Worm (Caenorhabditis elegans): ENCODE measurements around the gene R13H9.6.

The R13H9.6 gene

DNA sequence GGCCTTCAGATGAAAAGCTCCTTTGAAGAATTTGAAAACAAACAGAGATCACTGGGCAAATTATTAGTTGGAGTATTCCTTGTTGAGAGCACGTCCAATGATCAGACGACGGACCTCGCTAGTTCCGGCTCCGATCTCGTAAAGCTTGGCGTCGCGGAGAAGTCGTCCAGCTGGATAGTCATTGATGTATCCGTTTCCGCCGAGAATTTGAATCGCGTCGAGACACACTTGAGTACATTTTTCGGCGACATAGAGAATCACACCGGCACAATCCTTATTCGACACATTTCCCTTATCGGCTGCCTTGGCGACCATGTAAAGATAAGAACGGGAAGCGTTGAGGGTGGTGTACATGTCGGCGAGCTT is 18.5 kb upstream of the R13H9.6 start:
- no peak for TF ChIP-seq nhr-23 (tag; optimal IDR thresholded peaks at IDR 0.05)
- TF ChIP-seq nhr-21 (tag; optimal IDR thresholded peaks at IDR 0.05) = no peak
- no peak for TF ChIP-seq nhr-6 (tag; optimal IDR thresholded peaks at IDR 0.05)
- peak; percentile 18 for TF ChIP-seq sma-9 (GFP tag; optimal IDR thresholded peaks at IDR 0.05)
- TF ChIP-seq sma-9 (tag; optimal IDR thresholded peaks at IDR 0.05) = no peak
- TF ChIP-seq mbf-1 (tag; optimal IDR thresholded peaks at IDR 0.05) = no peak
- no peak for TF ChIP-seq ztf-11 (tag; optimal IDR thresholded peaks at IDR 0.05)
- TF ChIP-seq zag-1 (tag; optimal IDR thresholded peaks at IDR 0.05) = no peak
- no peak for TF ChIP-seq C34F6.9 (tag; optimal IDR thresholded peaks at IDR 0.05)
- no peak for TF ChIP-seq Y55F3AM.14 (GFP tag; optimal IDR thresholded peaks at IDR 0.05)

DNA sequence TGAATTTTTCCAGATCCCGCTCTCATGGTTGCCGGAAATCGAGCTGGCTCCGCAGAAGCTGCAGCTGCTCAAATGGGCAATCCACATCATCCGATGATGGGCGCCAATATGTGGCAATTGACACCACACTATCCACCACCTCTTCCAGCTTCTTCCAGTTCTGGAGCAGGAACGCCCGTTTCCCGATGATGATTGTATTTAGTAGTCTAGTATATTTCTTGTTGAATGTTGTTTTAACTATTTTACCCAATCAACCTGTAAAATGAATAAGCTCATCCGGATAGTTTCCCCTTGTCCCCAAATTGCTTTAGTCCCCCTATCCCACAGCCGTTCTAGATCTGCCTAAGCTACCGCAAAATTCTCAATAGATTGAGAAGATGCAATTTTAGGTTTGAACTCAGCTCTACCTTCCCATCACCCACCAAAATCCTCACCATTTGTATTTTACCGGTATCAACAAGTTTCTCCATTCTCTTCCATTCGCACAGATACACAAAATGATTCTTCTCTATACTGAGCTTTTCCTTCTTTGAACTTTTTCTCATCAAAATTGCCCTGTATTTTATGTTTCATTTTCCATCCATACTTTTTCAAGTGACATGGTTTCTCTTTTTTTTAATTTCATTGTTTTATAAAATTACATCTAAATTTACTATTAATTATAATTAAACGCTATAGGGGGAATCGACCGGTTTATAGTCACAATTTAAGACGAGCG is 18.0 kb upstream of the R13H9.6 start:
- TF ChIP-seq F13H6.1 (tag; optimal IDR thresholded peaks at IDR 0.05) (peak; percentile 9), Y55F3AM.14 (GFP tag; optimal IDR thresholded peaks at IDR 0.05) (peak; percentile 16), ama-1 (optimal IDR thresholded peaks at IDR 0.05) (no peak)

DNA sequence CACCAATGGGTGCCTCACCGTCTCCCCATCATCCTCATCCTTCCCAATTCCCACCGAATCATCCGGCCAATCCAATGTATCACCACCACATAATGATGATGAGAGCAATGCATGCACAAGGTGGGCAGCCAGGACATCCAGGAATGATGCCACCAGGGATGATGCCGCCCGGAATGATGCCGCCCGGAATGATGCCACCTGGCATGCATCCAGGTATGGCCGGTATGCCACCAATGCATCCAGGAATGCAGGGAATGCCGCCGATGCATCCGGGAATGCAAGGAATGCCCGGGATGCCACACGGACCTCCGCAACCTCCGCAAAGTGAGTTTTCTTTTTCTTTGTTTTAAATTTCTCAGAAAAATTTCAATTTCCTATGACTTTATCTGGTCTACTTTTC is 17.3 kb upstream of the R13H9.6 start:
- TF ChIP-seq Y55F3AM.14 (GFP tag; optimal IDR thresholded peaks at IDR 0.05) (peak; percentile 9), mbf-1 (tag; optimal IDR thresholded peaks at IDR 0.05) (no peak), ceh-16 (tag; optimal IDR thresholded peaks at IDR 0.05) (no peak), nhr-6 (tag; optimal IDR thresholded peaks at IDR 0.05) (no peak), unc-39 (tag; optimal IDR thresholded peaks at IDR 0.05) (no peak), alr-1 (tag; optimal IDR thresholded peaks at IDR 0.05) (no peak), unc-55 (GFP tag; optimal IDR thresholded peaks at IDR 0.05) (no peak)

DNA sequence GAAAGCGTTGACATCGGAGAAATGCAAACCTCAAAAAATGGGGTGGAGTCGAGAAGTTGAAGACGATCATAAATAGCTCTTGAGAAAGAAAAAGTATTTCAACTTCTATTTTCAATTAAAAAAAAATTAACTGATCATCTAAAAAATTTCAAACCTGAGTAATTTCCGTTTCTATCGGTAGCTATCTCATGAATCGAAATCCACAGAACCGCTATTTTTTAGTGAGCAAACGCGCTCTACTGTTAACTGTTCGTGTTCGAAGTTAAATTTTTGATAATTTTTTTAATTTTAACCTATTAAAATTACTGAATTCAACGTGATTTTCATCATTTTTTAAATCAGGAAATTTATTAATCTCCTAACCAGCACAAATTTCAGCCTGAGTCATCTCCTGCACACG is 15.4 kb upstream of the R13H9.6 start:
- TF ChIP-seq C34F6.9 (tag; optimal IDR thresholded peaks at IDR 0.05) = no peak
- TF ChIP-seq nhr-237 (tag; optimal IDR thresholded peaks at IDR 0.05) = no peak
- TF ChIP-seq mab-5 (tag; optimal IDR thresholded peaks at IDR 0.05) = no peak
- no peak for TF ChIP-seq lin-39 (tag; optimal IDR thresholded peaks at IDR 0.05)
- no peak for TF ChIP-seq fos-1 (tag; optimal IDR thresholded peaks at IDR 0.05)
- no peak for TF ChIP-seq zag-1 (tag; optimal IDR thresholded peaks at IDR 0.05)
- no peak for TF ChIP-seq sma-3 (GFP tag; optimal IDR thresholded peaks at IDR 0.05)
- no peak for TF ChIP-seq nhr-129 (tag; optimal IDR thresholded peaks at IDR 0.05)
- TF ChIP-seq ztf-1 (GFP tag; conservative IDR thresholded peaks at IDR 0.05) = no peak

DNA sequence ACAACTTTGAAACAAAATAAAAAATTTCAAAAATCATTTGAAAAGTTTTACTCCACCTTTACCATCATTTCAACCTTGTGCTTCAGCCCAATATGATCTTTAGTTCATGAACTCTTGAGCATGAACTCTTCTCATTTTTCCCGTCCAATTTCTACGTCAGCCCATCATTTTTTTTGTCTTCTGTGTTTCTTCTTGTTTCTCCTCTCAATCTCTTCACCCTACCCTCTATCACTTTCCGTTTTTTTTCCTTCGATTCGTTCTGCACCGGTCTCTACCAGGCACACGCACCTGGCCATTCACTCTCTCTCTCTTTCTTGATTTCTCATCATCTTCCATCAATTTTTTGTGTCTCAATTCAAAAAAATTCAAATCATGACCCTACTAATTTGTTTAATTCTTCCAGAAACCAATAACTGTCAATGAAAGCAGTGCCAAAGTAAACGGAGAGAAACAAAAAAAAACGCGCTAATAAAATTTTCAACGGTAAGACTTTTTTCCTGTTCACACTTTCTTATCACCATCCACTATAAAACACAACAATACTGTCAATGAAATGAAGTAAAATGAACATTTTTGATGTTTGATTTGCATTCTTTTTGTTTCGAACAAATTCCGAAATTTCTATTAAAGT is 14.6 kb upstream of the R13H9.6 start, which contains the start of gene pygo-1:
Gene pygo-1, plus strand, starts transcription at position 404 of the 631 bp plus-strand sequence.
- TF ChIP-seq unc-62 (GFP tag; optimal IDR thresholded peaks at IDR 0.05) = no peak
- TF ChIP-seq sma-3 (GFP tag; optimal IDR thresholded peaks at IDR 0.05) = no peak
- TF ChIP-seq R02D3.7 (tag; optimal IDR thresholded peaks at IDR 0.05) = no peak
- TF ChIP-seq alr-1 (tag; optimal IDR thresholded peaks at IDR 0.05) = no peak
- TF ChIP-seq egl-27 (tag; optimal IDR thresholded peaks at IDR 0.05) = no peak
- no peak for TF ChIP-seq mdl-1 (tag; optimal IDR thresholded peaks at IDR 0.05)
- TF ChIP-seq nhr-21 (tag; optimal IDR thresholded peaks at IDR 0.05) = no peak
- no peak for TF ChIP-seq skn-1 (tag; optimal IDR thresholded peaks at IDR 0.05)
- TF ChIP-seq ztf-1 (GFP tag; conservative IDR thresholded peaks at IDR 0.05) = no peak
- TF ChIP-seq nhr-10 (tag; optimal IDR thresholded peaks at IDR 0.05) = no peak
- peak; percentile 45 for TF ChIP-seq blmp-1 (tag; optimal IDR thresholded peaks at IDR 0.05; ENCODE audit: insufficient read depth)
- peak; percentile 57 for TF ChIP-seq sma-9 (GFP tag; optimal IDR thresholded peaks at IDR 0.05)
- TF ChIP-seq sma-9 (tag; optimal IDR thresholded peaks at IDR 0.05) = no peak
- peak; percentile 54 for TF ChIP-seq fos-1 (tag; optimal IDR thresholded peaks at IDR 0.05)
- no peak for TF ChIP-seq zag-1 (tag; optimal IDR thresholded peaks at IDR 0.05)
- peak; percentile 6 for TF ChIP-seq F13H6.1 (tag; optimal IDR thresholded peaks at IDR 0.05)
- TF ChIP-seq aly-2 (tag; optimal IDR thresholded peaks at IDR 0.05) = no peak
- no peak for TF ChIP-seq nhr-237 (tag; optimal IDR thresholded peaks at IDR 0.05)
- TF ChIP-seq lin-13 (GFP tag; optimal IDR thresholded peaks at IDR 0.05) = no peak
- no peak for TF ChIP-seq ztf-11 (tag; optimal IDR thresholded peaks at IDR 0.05)
- no peak for TF ChIP-seq snpc-4 (tag; optimal IDR thresholded peaks at IDR 0.05)
